Fruit fly (Drosophila melanogaster): Measurements from ENCODE around the gene CG3345.

Gene CG3345

dm6 chr2L:243819-244218, 25.1 kb upstream of the CG3345 start:
- TF ChIP-seq E2f1 (GFP tag; IDR thresholded peaks at IDR 0.05) (0 out of 2 replicates have a peak, but pooled peaks have one; percentile 6), CG9727 (GFP tag; optimal IDR thresholded peaks at IDR 0.05) (peak; percentile 23), Hmr (GFP tag; optimal IDR thresholded peaks at IDR 0.05) (peak; percentile 40), gce (GFP tag; IDR thresholded peaks at IDR 0.05) (no peak), wor (GFP tag; IDR thresholded peaks at IDR 0.05) (no peak), Ssrp (tag; optimal IDR thresholded peaks at IDR 0.05) (peak; percentile 6), CG6272 (GFP tag; IDR thresholded peaks at IDR 0.05) (0 out of 2 replicates have a peak, but pooled peaks have one; percentile 21), CG14014 (GFP tag; IDR thresholded peaks at IDR 0.05) (0 out of 2 replicates have a peak, but pooled peaks have one; percentile 33), Fer1 (GFP tag; optimal IDR thresholded peaks at IDR 0.05) (peak; percentile 21), row (GFP tag; IDR thresholded peaks at IDR 0.05) (peak; percentile 61), CG2120 (GFP tag; optimal IDR thresholded peaks at IDR 0.05) (peak; percentile 66), MBD-R2 (GFP tag; IDR thresholded peaks at IDR 0.05) (peak; percentile 15; the same call in 1 of the 2 replicates), Nf-YC (tag; optimal IDR thresholded peaks at IDR 0.05) (peak; percentile 88), prd (optimal IDR thresholded peaks at IDR 0.05) (no peak), prd (GFP tag; IDR thresholded peaks at IDR 0.05) (peak; percentile 59; the same call in 2 of the 3 replicates), CG30403 (GFP tag; optimal IDR thresholded peaks at IDR 0.05) (peak; percentile 35), danr (GFP tag; IDR thresholded peaks at IDR 0.05) (0 out of 2 replicates have a peak, but pooled peaks have one; percentile 7), lab (GFP tag; optimal IDR thresholded peaks at IDR 0.05) (peak; percentile 53), Bdp1 (GFP tag; optimal IDR thresholded peaks at IDR 0.05) (no peak), zfh2 (GFP tag; optimal IDR thresholded peaks at IDR 0.05) (no peak), Optix (GFP tag; IDR thresholded peaks at IDR 0.05) (no peak), cwo (GFP tag; optimal IDR thresholded peaks at IDR 0.05) (peak; percentile 42), tgo (GFP tag; IDR thresholded peaks at IDR 0.05) (peak; percentile 55; the same call in 1 of the 3 replicates), Xbp1 (GFP tag; optimal IDR thresholded peaks at IDR 0.05) (peak; percentile 9), Rfx (GFP tag; IDR thresholded peaks at IDR 0.05) (peak; percentile 41; the same call in 1 of the 2 replicates), Dad (GFP tag; optimal IDR thresholded peaks at IDR 0.05) (no peak), BtbVII (GFP tag; optimal IDR thresholded peaks at IDR 0.05) (peak; percentile 24), Dbx (GFP tag; IDR thresholded peaks at IDR 0.05) (0 out of 3 replicates have a peak, but pooled peaks have one; percentile 13), Nf-YB (GFP tag; optimal IDR thresholded peaks at IDR 0.05) (peak; percentile 30), NFAT (GFP tag; IDR thresholded peaks at IDR 0.05) (no peak), CG12391 (tag; optimal IDR thresholded peaks at IDR 0.05) (peak; percentile 28), CG7987 (GFP tag; optimal IDR thresholded peaks at IDR 0.05) (no peak), CG11696 (GFP tag; IDR thresholded peaks at IDR 0.05) (0 out of 2 replicates have a peak, but pooled peaks have one; percentile 24), CG15011 (GFP tag; optimal IDR thresholded peaks at IDR 0.05) (peak; percentile 35), jumu (GFP tag; optimal IDR thresholded peaks at IDR 0.05) (no peak), dysf (GFP tag; IDR thresholded peaks at IDR 0.05) (peak; percentile 52; the same call in 2 of the 3 replicates), Fer3 (tag; optimal IDR thresholded peaks at IDR 0.05) (peak; percentile 28), Ptx1 (GFP tag; IDR thresholded peaks at IDR 0.05) (peak; percentile 46), Six4 (GFP tag; optimal IDR thresholded peaks at IDR 0.05) (no peak), CG7928 (GFP tag; optimal IDR thresholded peaks at IDR 0.05) (no peak), Pdp1 (GFP tag; optimal IDR thresholded peaks at IDR 0.05) (peak in 1 of 2 experiments; percentile 8), CG13296 (GFP tag; optimal IDR thresholded peaks at IDR 0.05) (peak; percentile 3), scrt (GFP tag; optimal IDR thresholded peaks at IDR 0.05) (peak; percentile 34), CG8924 (tag; optimal IDR thresholded peaks at IDR 0.05) (no peak), Oli (tag; optimal IDR thresholded peaks at IDR 0.05) (peak; percentile 16), CG6683 (GFP tag; optimal IDR thresholded peaks at IDR 0.05) (peak; percentile 24), CG18599 (GFP tag; optimal IDR thresholded peaks at IDR 0.05) (peak; percentile 67), CG4328 (GFP tag; optimal IDR thresholded peaks at IDR 0.05) (no peak), CG15514 (GFP tag; optimal IDR thresholded peaks at IDR 0.05) (peak; percentile 29), Adf1 (GFP tag; IDR thresholded peaks at IDR 0.05) (no peak)
